Worm (Caenorhabditis elegans) whole organism, L2 larva: Measurements from ENCODE around the gene B0554.5.

Experiments
- C34F6.9 ChIP-seq: fragments of 150-350 bp; optimal IDR thresholded peaks from 2 replicates; lab custom pipeline; 2014; ENCODE audit warnings: missing biosample characterization, missing genetic modification characterization
- F13H6.1 ChIP-seq: sonication (generic microtip); optimal IDR thresholded peaks from 2 replicates; lab custom pipeline; 2016; ENCODE audit warnings: missing genetic modification characterization, missing compliant biosample characterization
- R02D3.7 ChIP-seq: fragments of 150-350 bp; optimal IDR thresholded peaks from 2 replicates; lab custom pipeline; 2014; ENCODE audit warnings: missing biosample characterization, missing genetic modification characterization
- Y55F3AM.14 ChIP-seq: fragments of 200-800 bp; sonication (Bioruptor generic); optimal IDR thresholded peaks from 2 replicates; lab custom pipeline; 2018; ENCODE audit warnings: mild to moderate bottlenecking, missing genetic modification characterization, missing compliant biosample characterization
- ZK546.5 ChIP-seq: sonication (generic microtip); optimal IDR thresholded peaks from 2 replicates; lab custom pipeline; 2017; ENCODE audit warnings: missing biosample characterization, missing genetic modification characterization
- alr-1 ChIP-seq: fragments of 150-350 bp; optimal IDR thresholded peaks from 2 replicates; lab custom pipeline; 2014; ENCODE audit warnings: missing biosample characterization, missing genetic modification characterization
- aly-2 ChIP-seq: fragments of 150-350 bp; optimal IDR thresholded peaks from 2 replicates; lab custom pipeline; 2014; ENCODE audit warnings: missing biosample characterization, missing genetic modification characterization
- blmp-1 ChIP-seq: sonication (generic microtip); optimal IDR thresholded peaks from 2 replicates; lab custom pipeline; 2017; ENCODE audit warnings: missing genetic modification characterization, mild to moderate bottlenecking, missing compliant biosample characterization, antibody characterized with exemption, moderate library complexity; ENCODE audit not compliant: insufficient read depth
- ceh-16 ChIP-seq: fragments of 150-350 bp; optimal IDR thresholded peaks from 2 replicates; lab custom pipeline; 2014; ENCODE audit warnings: missing biosample characterization, missing genetic modification characterization
- ceh-82 ChIP-seq: fragments of 150-350 bp; optimal IDR thresholded peaks from 2 replicates; lab custom pipeline; 2014; ENCODE audit warnings: missing biosample characterization, missing genetic modification characterization
- crh-2 ChIP-seq: sonication (generic microtip); optimal IDR thresholded peaks from 2 replicates; lab custom pipeline; 2017; ENCODE audit warnings: missing biosample characterization, missing genetic modification characterization
- dmd-4 ChIP-seq: sonication (generic microtip); optimal IDR thresholded peaks from 2 replicates; lab custom pipeline; 2017; ENCODE audit warnings: missing biosample characterization, missing genetic modification characterization
- egl-27 ChIP-seq: sonication (generic microtip); optimal IDR thresholded peaks from 3 replicates; lab custom pipeline; 2017; ENCODE audit warnings: missing biosample characterization, missing genetic modification reagents, missing genetic modification characterization
- elt-1 ChIP-seq: fragments of 150-350 bp; optimal IDR thresholded peaks from 2 replicates; lab custom pipeline; 2014; ENCODE audit warnings: missing biosample characterization, missing genetic modification characterization
- elt-3 ChIP-seq: sonication (generic microtip); optimal IDR thresholded peaks from 2 replicates; lab custom pipeline; 2017; ENCODE audit warnings: missing biosample characterization, missing genetic modification characterization
- fos-1 ChIP-seq: fragments of 150-350 bp; optimal IDR thresholded peaks from 2 replicates; lab custom pipeline; 2014; ENCODE audit warnings: missing biosample characterization, missing genetic modification characterization
- gmeb-1 ChIP-seq: fragments of 150-350 bp; optimal IDR thresholded peaks from 2 replicates; lab custom pipeline; 2014; ENCODE audit warnings: missing biosample characterization, missing genetic modification characterization
- lin-11 ChIP-seq: fragments of 150-350 bp; sonication (generic microtip); optimal IDR thresholded peaks from 2 replicates; lab custom pipeline; 2014; ENCODE audit warnings: missing biosample characterization, missing genetic modification characterization, inconsistent platforms, mixed read lengths
- lin-13 ChIP-seq: fragments of 150-350 bp; optimal IDR thresholded peaks from 2 replicates; lab custom pipeline; 2014; ENCODE audit warnings: missing biosample characterization, missing genetic modification reagents, missing genetic modification characterization
- lsy-2 ChIP-seq, 2 experiments: fragments of 150-350 bp in 1 of 2; sonication (generic microtip) in 1 of 2; optimal IDR thresholded peaks; 2 replicates each; lab custom pipeline; 2014 to 2017; ENCODE audit warnings: missing biosample characterization in 2 of 2, missing genetic modification characterization in 2 of 2
- nhr-129 ChIP-seq: fragments of 150-350 bp; optimal IDR thresholded peaks from 2 replicates; lab custom pipeline; 2014; ENCODE audit warnings: missing biosample characterization, missing genetic modification characterization
- nhr-25 ChIP-seq: fragments of 150-350 bp; sonication (generic microtip); optimal IDR thresholded peaks from 3 replicates; lab custom pipeline; 2014; ENCODE audit warnings: missing biosample characterization, missing genetic modification characterization
- peb-1 ChIP-seq: fragments of 150-350 bp; optimal IDR thresholded peaks from 2 replicates; lab custom pipeline; 2014; ENCODE audit warnings: missing biosample characterization, missing genetic modification characterization
- sem-4 ChIP-seq: fragments of 150-350 bp; optimal IDR thresholded peaks from 2 replicates; lab custom pipeline; 2014; ENCODE audit warnings: missing biosample characterization, missing genetic modification reagents, missing genetic modification characterization
- sma-9 ChIP-seq, 2 experiments: fragments of 150-350 bp in 1 of 2; sonication (generic microtip) in 1 of 2; optimal IDR thresholded peaks; 2 replicates each; lab custom pipeline; 2014 to 2016; ENCODE audit warnings: missing genetic modification characterization in 2 of 2, mild to moderate bottlenecking in 1 of 2, missing biosample characterization in 1 of 2, missing compliant biosample characterization in 1 of 2, missing genetic modification reagents in 1 of 2, moderate library complexity in 1 of 2
- unc-39 ChIP-seq: fragments of 150-350 bp; optimal IDR thresholded peaks from 2 replicates; lab custom pipeline; 2014; ENCODE audit warnings: missing biosample characterization, missing genetic modification characterization
- unc-62 ChIP-seq: fragments of 150-350 bp; optimal IDR thresholded peaks from 2 replicates; lab custom pipeline; 2014; ENCODE audit warnings: missing biosample characterization, missing genetic modification reagents, missing genetic modification characterization
- zag-1 ChIP-seq: fragments of 150-350 bp; optimal IDR thresholded peaks from 2 replicates; lab custom pipeline; 2014; ENCODE audit warnings: missing biosample characterization, missing genetic modification characterization

B0554.5 gene

ce11 chrV:443193-443592 is 19.0 kb downstream of the B0554.5 start, which contains the start of gene srh-33:
srh-33 (minus strand) TSS chrV:443293.
- no peak for TF ChIP-seq lin-13
- TF ChIP-seq fos-1 (tag; lab: Kevin White, UChicago) = no peak
- no peak for TF ChIP-seq egl-27 (tag; lab: Kevin White, UChicago)
- TF ChIP-seq dmd-4 (tag; lab: Kevin White, UChicago) = no peak
- TF ChIP-seq aly-2 (tag; lab: Kevin White, UChicago) = no peak
- no peak for TF ChIP-seq lsy-2 (tag; optimal IDR thresholded peaks at IDR 0.05; lab: Kevin White, UChicago)

- TF ChIP-seq blmp-1 (tag; lab: Kevin White, UChicago) (no peak), lin-11 (tag; lab: Kevin White, UChicago) (no peak), nhr-25 (no peak), gmeb-1 (tag; lab: Kevin White, UChicago) (no peak), sma-9 (GFP tag; optimal IDR thresholded peaks at IDR 0.05; lab: Kevin White, UChicago) (no peak), sma-9 (tag; optimal IDR thresholded peaks at IDR 0.05; lab: Kevin White, UChicago) (no peak), egl-27 (tag; lab: Kevin White, UChicago) (no peak), sem-4 (no peak), C34F6.9 (tag; lab: Kevin White, UChicago) (no peak), lin-13 (no peak), crh-2 (tag; lab: Kevin White, UChicago) (no peak), dmd-4 (tag; lab: Kevin White, UChicago) (no peak), ZK546.5 (tag; lab: Kevin White, UChicago) (no peak), unc-39 (no peak), alr-1 (no peak), peb-1 (no peak), zag-1 (no peak), F13H6.1 (tag; lab: Kevin White, UChicago) (no peak), Y55F3AM.14 (no peak)
These were observed 22.3 kb downstream of the B0554.5 start, which contains the start of gene srh-34 for ce11 chrV:446574-446973. srh-34 (minus strand) TSS chrV:446674.

ce11 chrV:446988-447387 is 22.7 kb downstream of the B0554.5 start:
- no peak for TF ChIP-seq unc-62
- no peak for TF ChIP-seq crh-2 (tag; lab: Kevin White, UChicago)
- TF ChIP-seq lin-11 (tag; lab: Kevin White, UChicago) = no peak
- no peak for TF ChIP-seq aly-2 (tag; lab: Kevin White, UChicago)
- no peak for TF ChIP-seq lsy-2 (tag; optimal IDR thresholded peaks at IDR 0.05; lab: Kevin White, UChicago)
- TF ChIP-seq ZK546.5 (tag; lab: Kevin White, UChicago) = no peak
- TF ChIP-seq ceh-82 (tag; lab: Kevin White, UChicago) = no peak
- TF ChIP-seq fos-1 (tag; lab: Kevin White, UChicago) = no peak

- TF ChIP-seq elt-1 (tag; lab: Kevin White, UChicago) (no peak), gmeb-1 (tag; lab: Kevin White, UChicago) (no peak), blmp-1 (tag; lab: Kevin White, UChicago) (no peak), nhr-129 (no peak), fos-1 (tag; lab: Kevin White, UChicago) (no peak), ceh-16 (tag; lab: Kevin White, UChicago) (no peak)
- TF ChIP-seq, all 48 proteins: peak for 0
These were observed 24.9 kb downstream of the B0554.5 start, which contains the start of gene srh-35 for ce11 chrV:449130-449529. srh-35 (minus strand) TSS chrV:449230.

ce11 chrV:449685-450084 is 25.4 kb downstream of the B0554.5 start, which contains the start of gene M02H5.8:
M02H5.8 (plus strand) TSS chrV:449981.
- TF ChIP-seq R02D3.7 (tag; lab: Kevin White, UChicago) (no peak), elt-3 (no peak), fos-1 (tag; lab: Kevin White, UChicago) (peak; percentile 95), C34F6.9 (tag; lab: Kevin White, UChicago) (no peak), lin-13 (no peak)

ce11 chrV:450757-451501 is 26.7 kb downstream of the B0554.5 start, which contains the start of gene nhr-123:
nhr-123 (plus strand) TSS chrV:451451.
- TF ChIP-seq sem-4 = no peak
- peak; percentile 41 for TF ChIP-seq fos-1 (tag; lab: Kevin White, UChicago)
- TF ChIP-seq ceh-16 (tag; lab: Kevin White, UChicago) = no peak
